Fruit fly (Drosophila melanogaster) whole organism, prepupa: Measurements from ENCODE around the gene CG5181.

Source experiments
- Blimp-1 ChIP-seq: fragments of 200-800 bp; sonication (Bioruptor generic); optimal IDR thresholded peaks from 3 replicates; lab custom pipeline; 2017; ENCODE audit warnings: missing biosample characterization, missing genetic modification characterization, mild to moderate bottlenecking, moderate library complexity, missing genetic modification reagents
- CG10669 ChIP-seq: fragments of 200-800 bp; sonication (Bioruptor generic); optimal IDR thresholded peaks from 3 replicates; lab custom pipeline; 2018; ENCODE audit warnings: missing biosample characterization, mild to moderate bottlenecking, missing genetic modification characterization, moderate library complexity
- CG11294 ChIP-seq: fragments of 200-800 bp; sonication (Bioruptor generic); IDR thresholded peaks from 2 replicates; pipeline ENCODE4 v1.3.6; 2022; ENCODE audit warnings: missing biosample characterization, missing genetic modification characterization
- CG15336 ChIP-seq: fragments of 200-800 bp; sonication (Bioruptor generic); IDR thresholded peaks from 2 replicates; pipeline ENCODE4 v1.3.6; 2022; ENCODE audit warnings: missing biosample characterization, missing genetic modification characterization
- CG1621 ChIP-seq: fragments of 200-800 bp; sonication (Bioruptor generic); optimal IDR thresholded peaks from 3 replicates; lab custom pipeline; 2018; ENCODE audit warnings: missing biosample characterization, mild to moderate bottlenecking, missing genetic modification characterization
- CG16779 ChIP-seq: fragments of 200-800 bp; sonication (Bioruptor generic); optimal IDR thresholded peaks from 3 replicates; lab custom pipeline; 2017; ENCODE audit warnings: missing biosample characterization, mild to moderate bottlenecking, missing genetic modification characterization
- CG31627 ChIP-seq: fragments of 200-800 bp; sonication (Bioruptor generic); optimal IDR thresholded peaks from 3 replicates; lab custom pipeline; 2016; ENCODE audit warnings: missing biosample characterization, missing genetic modification characterization
- CG32006 ChIP-seq: fragments of 200-800 bp; sonication (Bioruptor generic); optimal IDR thresholded peaks from 3 replicates; lab custom pipeline; 2017; ENCODE audit warnings: missing biosample characterization, mild to moderate bottlenecking, missing genetic modification characterization
- CG34406 ChIP-seq: fragments of 200-800 bp; sonication (Bioruptor generic); optimal IDR thresholded peaks from 3 replicates; lab custom pipeline; 2016; ENCODE audit warnings: missing biosample characterization, missing genetic modification characterization
- CG3919 ChIP-seq: fragments of 200-800 bp; sonication (Bioruptor generic); optimal IDR thresholded peaks from 3 replicates; lab custom pipeline; 2016; ENCODE audit warnings: missing biosample characterization, missing genetic modification characterization
- CG4318 ChIP-seq: fragments of 200-800 bp; sonication (Bioruptor generic); optimal IDR thresholded peaks from 3 replicates; lab custom pipeline; 2017; ENCODE audit warnings: missing biosample characterization, mild to moderate bottlenecking, missing genetic modification characterization
- CG6163 ChIP-seq: fragments of 200-800 bp; sonication (Bioruptor generic); IDR thresholded peaks from 3 replicates; pipeline ENCODE4 v1.3.6; 2022; ENCODE audit warnings: missing biosample characterization, missing genetic modification characterization
- CG6276 ChIP-seq: fragments of 200-800 bp; sonication (Bioruptor generic); optimal IDR thresholded peaks from 2 replicates; lab custom pipeline; 2017; ENCODE audit warnings: missing biosample characterization, mild to moderate bottlenecking, missing genetic modification characterization
- CG6808 ChIP-seq: fragments of 200-800 bp; sonication (Bioruptor generic); optimal IDR thresholded peaks from 3 replicates; lab custom pipeline; 2017; ENCODE audit warnings: missing biosample characterization, missing genetic modification characterization, mild to moderate bottlenecking, moderate library complexity, missing genetic modification reagents
- CG6854 ChIP-seq: fragments of 200-800 bp; sonication (Bioruptor generic); optimal IDR thresholded peaks from 2 replicates; lab custom pipeline; 2017; ENCODE audit warnings: missing biosample characterization, mild to moderate bottlenecking, missing genetic modification characterization
- CG7368 ChIP-seq: fragments of 200-800 bp; sonication (Bioruptor generic); optimal IDR thresholded peaks from 3 replicates; lab custom pipeline; 2016; ENCODE audit warnings: missing biosample characterization, missing genetic modification characterization
- CG8319 ChIP-seq: fragments of 200-800 bp; sonication (Bioruptor generic); optimal IDR thresholded peaks from 3 replicates; lab custom pipeline; 2016; ENCODE audit warnings: missing biosample characterization, missing genetic modification characterization
- CG8632 ChIP-seq: fragments of 200-800 bp; sonication (Bioruptor generic); optimal IDR thresholded peaks from 3 replicates; lab custom pipeline; 2016; ENCODE audit warnings: missing biosample characterization, missing genetic modification characterization
- Eip75B ChIP-seq: fragments of 200-800 bp; sonication (Bioruptor generic); optimal IDR thresholded peaks from 3 replicates; lab custom pipeline; 2016; ENCODE audit warnings: missing biosample characterization, missing genetic modification characterization
- Eip78C ChIP-seq: fragments of 200-800 bp; sonication (Bioruptor generic); peaks from one replicate; lab custom pipeline; 2016; ENCODE audit warnings: missing biosample characterization, missing genetic modification characterization
- Eip93F ChIP-seq: fragments of 200-800 bp; sonication (Bioruptor generic); optimal IDR thresholded peaks from 2 replicates; lab custom pipeline; 2016; ENCODE audit warnings: missing biosample characterization, mild to moderate bottlenecking, missing genetic modification characterization
- Ets21C ChIP-seq: fragments of 200-800 bp; sonication (Bioruptor generic); optimal IDR thresholded peaks from 3 replicates; lab custom pipeline; 2016; ENCODE audit warnings: missing biosample characterization, missing genetic modification characterization
- Ets96B ChIP-seq: fragments of 200-800 bp; optimal IDR thresholded peaks from 2 replicates; lab custom pipeline; 2019; ENCODE audit warnings: missing biosample characterization, mild to moderate bottlenecking, missing genetic modification characterization, moderate library complexity
- Gug ChIP-seq: fragments of 200-800 bp; sonication (Bioruptor generic); IDR thresholded peaks from 2 replicates; pipeline ENCODE4 v1.3.6; 2022; ENCODE audit warnings: missing biosample characterization, missing genetic modification characterization
- Hr38 ChIP-seq: sonication (Bioruptor generic); optimal IDR thresholded peaks from 2 replicates; lab custom pipeline; 2016; ENCODE audit warnings: missing biosample characterization, missing genetic modification characterization
- Hr39 ChIP-seq: fragments of 200-800 bp; sonication (Bioruptor generic); optimal IDR thresholded peaks from 2 replicates; lab custom pipeline; 2016; ENCODE audit warnings: missing biosample characterization, missing genetic modification characterization
- Hr4 ChIP-seq: fragments of 200-800 bp; sonication (Bioruptor generic); optimal IDR thresholded peaks from 3 replicates; lab custom pipeline; 2016; ENCODE audit warnings: missing biosample characterization, missing genetic modification characterization
- Met ChIP-seq: fragments of 200-800 bp; sonication (Bioruptor generic); optimal IDR thresholded peaks from 3 replicates; lab custom pipeline; 2016; ENCODE audit warnings: missing biosample characterization, missing genetic modification characterization
- OdsH ChIP-seq: fragments of 200-800 bp; sonication (Bioruptor generic); optimal IDR thresholded peaks from 3 replicates; lab custom pipeline; 2016; ENCODE audit warnings: missing biosample characterization, missing genetic modification characterization
- Sox102F ChIP-seq: fragments of 200-800 bp; sonication (Bioruptor generic); optimal IDR thresholded peaks from 2 replicates; lab custom pipeline; 2016; ENCODE audit warnings: missing biosample characterization, mild to moderate bottlenecking, missing genetic modification characterization
- Sox14 ChIP-seq: fragments of 200-800 bp; sonication (Bioruptor generic); optimal IDR thresholded peaks from 3 replicates; lab custom pipeline; 2016; ENCODE audit warnings: missing biosample characterization, missing genetic modification characterization
- Sox15 ChIP-seq: fragments of 200-800 bp; sonication (Bioruptor generic); optimal IDR thresholded peaks from 3 replicates; lab custom pipeline; 2016; ENCODE audit warnings: missing biosample characterization, missing genetic modification characterization
- achi ChIP-seq: fragments of 200-800 bp; sonication (Bioruptor generic); optimal IDR thresholded peaks from 3 replicates; lab custom pipeline; 2016; ENCODE audit warnings: missing biosample characterization, missing genetic modification characterization
- dac ChIP-seq: fragments of 200-800 bp; sonication (Bioruptor generic); optimal IDR thresholded peaks from 2 replicates; lab custom pipeline; 2017; ENCODE audit warnings: missing biosample characterization, mild to moderate bottlenecking, missing genetic modification characterization
- dsx ChIP-seq: fragments of 200-800 bp; optimal IDR thresholded peaks from 3 replicates; lab custom pipeline; 2019; ENCODE audit warnings: missing biosample characterization, mild to moderate bottlenecking, missing genetic modification characterization, moderate library complexity; ENCODE audit not compliant: poor library complexity, severe bottlenecking
- eg ChIP-seq: fragments of 200-800 bp; sonication (Bioruptor generic); IDR thresholded peaks from 3 replicates; pipeline ENCODE4 v1.3.6; 2022; ENCODE audit warnings: missing biosample characterization, missing genetic modification characterization
- esn ChIP-seq: fragments of 200-800 bp; sonication (Bioruptor generic); optimal IDR thresholded peaks from 2 replicates; lab custom pipeline; 2016; ENCODE audit warnings: missing biosample characterization, mild to moderate bottlenecking, missing genetic modification characterization, moderate library complexity
- fd59A ChIP-seq: fragments of 200-800 bp; sonication (Bioruptor generic); optimal IDR thresholded peaks from 2 replicates; lab custom pipeline; 2017; ENCODE audit warnings: missing biosample characterization, mild to moderate bottlenecking, missing genetic modification characterization, missing genetic modification reagents
- fd85E ChIP-seq: fragments of 200-800 bp; sonication (Bioruptor generic); optimal IDR thresholded peaks from 3 replicates; lab custom pipeline; 2016; ENCODE audit warnings: missing biosample characterization, missing genetic modification characterization
- fkh ChIP-seq: fragments of 200-800 bp; sonication (Bioruptor generic); optimal IDR thresholded peaks from 3 replicates; lab custom pipeline; 2017; ENCODE audit warnings: missing biosample characterization, mild to moderate bottlenecking, missing genetic modification characterization, moderate library complexity
- net ChIP-seq: fragments of 200-800 bp; sonication (Bioruptor generic); optimal IDR thresholded peaks from 3 replicates; lab custom pipeline; 2016; ENCODE audit warnings: missing biosample characterization, missing genetic modification characterization
- salr ChIP-seq, 2 experiments: fragments of 200-800 bp; sonication (Bioruptor generic); optimal IDR thresholded peaks; 3 replicates each; lab custom pipeline; 2016 to 2018; ENCODE audit warnings: missing biosample characterization in 2 of 2, missing genetic modification characterization in 2 of 2, mild to moderate bottlenecking in 1 of 2
- spab ChIP-seq: fragments of 200-800 bp; sonication (Bioruptor generic); optimal IDR thresholded peaks from 2 replicates; lab custom pipeline; 2017; ENCODE audit warnings: missing biosample characterization, mild to moderate bottlenecking, missing genetic modification characterization, missing genetic modification reagents
- ss ChIP-seq, 2 experiments: fragments of 200-800 bp; sonication (Bioruptor generic); optimal IDR thresholded peaks; 2 replicates in 1 of 2; 3 replicates in 1 of 2; lab custom pipeline; 2017 to 2018; ENCODE audit warnings: mild to moderate bottlenecking in 2 of 2, missing biosample characterization in 2 of 2, missing genetic modification characterization in 2 of 2, moderate library complexity in 1 of 2
- vri ChIP-seq: fragments of 200-800 bp; sonication (Bioruptor generic); optimal IDR thresholded peaks from 3 replicates; lab custom pipeline; 2016; ENCODE audit warnings: missing biosample characterization, mild to moderate bottlenecking, missing genetic modification characterization

The CG5181 gene

dm6 chr2L:7424907-7425689 lies 15.5 kb upstream of the CG5181 start (continued):
- TF ChIP-seq salr (GFP tag; optimal IDR thresholded peaks at IDR 0.05; lab: Kevin White, UChicago) (peak; percentile 24 to 31), Hr38 (GFP tag; lab: Kevin White, UChicago) (no peak), CG11294 (GFP tag; lab: Robert Waterston, UW) (peak; percentile 70; the same call in 1 of the 2 replicates), CG34406 (GFP tag; lab: Kevin White, UChicago) (peak; percentile 77), fkh (GFP tag; lab: Kevin White, UChicago) (no peak), CG6276 (GFP tag; lab: Kevin White, UChicago) (peak; percentile 54), CG7368 (GFP tag; lab: Kevin White, UChicago) (peak; percentile 86), CG4318 (GFP tag; lab: Kevin White, UChicago) (peak; percentile 13), CG31627 (GFP tag; lab: Kevin White, UChicago) (peak; percentile 93), Blimp-1 (peak; percentile 45), fd85E (GFP tag; lab: Kevin White, UChicago) (no peak), Sox15 (peak; percentile 78), Ets96B (tag; lab: Kevin White, UChicago) (peak; percentile 56), eg (peak; percentile 93), CG8319 (GFP tag; lab: Kevin White, UChicago) (peak; percentile 70)

- no peak for TF ChIP-seq Ets21C
- TF ChIP-seq CG32006 (GFP tag; lab: Kevin White, UChicago), result peak; percentile 75
- TF ChIP-seq achi (GFP tag; lab: Kevin White, UChicago), result peak; percentile 24
- peak; percentile 71; the same call in 2 of the 3 replicates for TF ChIP-seq eg
- TF ChIP-seq Met (GFP tag; lab: Kevin White, UChicago), result peak; percentile 31
- peak; percentile 31 for TF ChIP-seq Sox15
- TF ChIP-seq CG6163 (GFP tag; lab: Robert Waterston, UW), result peak; percentile 57
- peak; percentile 43 for TF ChIP-seq CG4318 (GFP tag; lab: Kevin White, UChicago)
- peak; percentile 1 for TF ChIP-seq esn (GFP tag; lab: Kevin White, UChicago)
- TF ChIP-seq dsx (GFP tag; lab: Kevin White, UChicago), result no peak
- no peak for TF ChIP-seq Eip93F (GFP tag; lab: Kevin White, UChicago)
- TF ChIP-seq CG15336, result peak; percentile 63
- TF ChIP-seq CG16779 (tag; lab: Kevin White, UChicago), result no peak
- TF ChIP-seq spab (GFP tag; lab: Kevin White, UChicago), result peak; percentile 32
- no peak for TF ChIP-seq Hr38 (GFP tag; lab: Kevin White, UChicago)
- no peak for TF ChIP-seq fd85E (GFP tag; lab: Kevin White, UChicago)
- TF ChIP-seq net (GFP tag; lab: Kevin White, UChicago), result peak; percentile 52
- peak; percentile 29 for TF ChIP-seq dac
- TF ChIP-seq CG6854 (GFP tag; lab: Kevin White, UChicago), result no peak
- peak; percentile 87 for TF ChIP-seq Eip78C (GFP tag; lab: Kevin White, UChicago)
- TF ChIP-seq Ets96B (tag; lab: Kevin White, UChicago), result peak; percentile 36
- peak; percentile 37 for TF ChIP-seq CG1621 (tag; lab: Kevin White, UChicago)
- peak; percentile 13 for TF ChIP-seq CG3919 (GFP tag; lab: Kevin White, UChicago)
- TF ChIP-seq OdsH (GFP tag; lab: Kevin White, UChicago), result peak; percentile 64
- peak; percentile 64 for TF ChIP-seq Hr39 (GFP tag; lab: Kevin White, UChicago)
- TF ChIP-seq Blimp-1, result no peak
- TF ChIP-seq CG11294 (GFP tag; lab: Robert Waterston, UW), result no peak
- 0 out of 2 replicates have a peak, but pooled peaks have one; percentile 17 for TF ChIP-seq Gug (GFP tag; lab: Robert Waterston, UW)
- peak; percentile 53 for TF ChIP-seq Eip75B (GFP tag; lab: Kevin White, UChicago)
- TF ChIP-seq CG6808 (GFP tag; lab: Kevin White, UChicago), result peak; percentile 11
- peak; percentile 24 for TF ChIP-seq fd59A
- peak; percentile 43 for TF ChIP-seq CG8632 (GFP tag; lab: Kevin White, UChicago)
- TF ChIP-seq Sox14 (GFP tag; lab: Kevin White, UChicago), result peak; percentile 71
- TF ChIP-seq ss (GFP tag; optimal IDR thresholded peaks at IDR 0.05; lab: Kevin White, UChicago), result no peak
- peak; percentile 6 for TF ChIP-seq vri (GFP tag; lab: Kevin White, UChicago)
- TF ChIP-seq CG34406 (GFP tag; lab: Kevin White, UChicago), result no peak
- peak; percentile 67 for TF ChIP-seq Hr4
- peak; percentile 49 for TF ChIP-seq CG10669 (GFP tag; lab: Kevin White, UChicago)
- peak in 1 of 2 experiments; percentile 60 for TF ChIP-seq salr (GFP tag; optimal IDR thresholded peaks at IDR 0.05; lab: Kevin White, UChicago)
- peak; percentile 19 for TF ChIP-seq Sox102F
Observed at dm6 chr2L:7424282-7424905, 14.8 kb upstream of the CG5181 start.
